Fruit fly (Drosophila melanogaster): ENCODE results near the gene CG14252.

The CG14252 gene

dm6 chr3R:26994532-26994931, 49.2 kb downstream of the CG14252 start, which contains the start of gene TwdlC:
Gene TwdlC, plus strand, starts transcription at chr3R:26994832.
- TF ChIP-seq CG32264 (GFP tag; optimal IDR thresholded peaks at IDR 0.05) (no peak), jim (GFP tag; optimal IDR thresholded peaks at IDR 0.05) (no peak)

DNA sequence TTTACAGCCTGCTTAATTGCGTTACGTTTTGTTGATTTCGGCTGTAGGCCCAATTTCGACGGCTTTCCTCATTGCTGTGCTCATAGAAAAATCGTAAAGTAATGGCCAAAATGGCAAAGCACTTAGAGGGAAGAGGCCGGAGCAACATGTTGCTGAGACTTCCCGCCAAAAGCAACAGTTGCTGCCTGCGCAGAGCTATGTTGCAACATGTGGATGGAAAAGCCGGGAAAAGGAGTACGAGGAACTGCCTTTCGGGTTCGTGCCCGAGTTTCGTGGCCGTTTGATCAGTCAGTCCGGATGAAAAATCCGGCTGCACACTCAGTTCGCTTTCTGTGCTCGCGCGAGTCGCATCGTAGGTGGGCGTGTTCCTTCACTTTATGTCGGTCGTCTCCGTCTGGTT, 51.3 kb downstream of the CG14252 start, which contains the start of gene RYa-R:
Gene RYa-R, plus strand, starts transcription at position 339 of the 400 bp plus-strand sequence.
- TF ChIP-seq Dfd (GFP tag; optimal IDR thresholded peaks at IDR 0.05) (no peak), rgr (GFP tag; optimal IDR thresholded peaks at IDR 0.05) (no peak), CG9705 (GFP tag; optimal IDR thresholded peaks at IDR 0.05) (no peak), Dif (GFP tag; optimal IDR thresholded peaks at IDR 0.05; ENCODE audit: partially characterized antibody) (no peak), CG32264 (GFP tag; optimal IDR thresholded peaks at IDR 0.05) (no peak), dl (GFP tag; optimal IDR thresholded peaks at IDR 0.05; ENCODE audit: insufficient read depth in 1 of 2, partially characterized antibody in 2 of 2) (no peak), fru (GFP tag; optimal IDR thresholded peaks at IDR 0.05) (no peak), Hr78 (GFP tag; optimal IDR thresholded peaks at IDR 0.05) (no peak), HLH106 (tag; optimal IDR thresholded peaks at IDR 0.05) (no peak), dmrt93B (GFP tag; optimal IDR thresholded peaks at IDR 0.05) (no peak), dsf (GFP tag; optimal IDR thresholded peaks at IDR 0.05; ENCODE audit: borderline replicate concordance) (no peak), ey (GFP tag; optimal IDR thresholded peaks at IDR 0.05) (no peak), h (GFP tag; optimal IDR thresholded peaks at IDR 0.05) (no peak), Abd-B (GFP tag; optimal IDR thresholded peaks at IDR 0.05) (no peak), GATAd (GFP tag; optimal IDR thresholded peaks at IDR 0.05) (no peak), brk (GFP tag; optimal IDR thresholded peaks at IDR 0.05) (no peak)

Data from whole organism, wandering third instar larva.